Fruit fly (Drosophila melanogaster) whole organism, adult: ENCODE measurements around the gene cav.

Source experiments
- CG12768 ChIP-seq: fragments of 200-800 bp; sonication (Bioruptor generic); optimal IDR thresholded peaks from 2 replicates; lab custom pipeline; 2017; ENCODE audit warnings: missing biosample characterization, missing genetic modification characterization, mild to moderate bottlenecking, moderate library complexity, missing genetic modification reagents
- CG7045 ChIP-seq: fragments of 200-800 bp; sonication (Bioruptor generic); optimal IDR thresholded peaks from 2 replicates; lab custom pipeline; 2017; ENCODE audit warnings: missing biosample characterization, mild to moderate bottlenecking, missing genetic modification characterization
- Clk ChIP-seq: fragments of 200-800 bp; sonication (Bioruptor generic); optimal IDR thresholded peaks from 2 replicates; lab custom pipeline; 2017; ENCODE audit warnings: missing biosample characterization, missing genetic modification characterization
- Hr96 ChIP-seq: fragments of 200-800 bp; sonication (Bioruptor generic); optimal IDR thresholded peaks from 2 replicates; lab custom pipeline; 2016; ENCODE audit warnings: missing biosample characterization, missing genetic modification characterization
- Mnt ChIP-seq: fragments of 200-800 bp; sonication (Bioruptor generic); optimal IDR thresholded peaks from 2 replicates; lab custom pipeline; 2016; ENCODE audit warnings: missing biosample characterization, mild to moderate bottlenecking, missing genetic modification characterization
- bab1 ChIP-seq: fragments of 200-800 bp; sonication (Bioruptor generic); optimal IDR thresholded peaks from 3 replicates; lab custom pipeline; 2019; ENCODE audit warnings: missing biosample characterization, mild to moderate bottlenecking, missing genetic modification characterization, moderate library complexity
- cic ChIP-seq: fragments of 200-800 bp; sonication (Bioruptor generic); optimal IDR thresholded peaks from 2 replicates; lab custom pipeline; 2017; ENCODE audit warnings: missing biosample characterization, mild to moderate bottlenecking, missing genetic modification characterization, moderate library complexity
- cnc ChIP-seq, 2 experiments: fragments of >200 bp; optimal IDR thresholded peaks; 2 replicates each; lab custom pipeline; 2017
- kay ChIP-seq: fragments of 200-800 bp; sonication (Bioruptor generic); peaks from one replicate; lab custom pipeline; 2016; ENCODE audit warnings: missing biosample characterization, missing genetic modification characterization, borderline replicate concordance
- ovo ChIP-seq: fragments of 200-800 bp; sonication (Bioruptor generic); optimal IDR thresholded peaks from 2 replicates; lab custom pipeline; 2016; ENCODE audit warnings: missing biosample characterization, missing genetic modification characterization
- pad ChIP-seq: fragments of 200-800 bp; sonication (Bioruptor generic); optimal IDR thresholded peaks from 3 replicates; lab custom pipeline; 2017; ENCODE audit warnings: missing biosample characterization, missing genetic modification characterization, mild to moderate bottlenecking, moderate library complexity, missing genetic modification reagents
- tj ChIP-seq: fragments of 200-800 bp; sonication (Bioruptor generic); optimal IDR thresholded peaks from 3 replicates; lab custom pipeline; 2017; ENCODE audit warnings: missing biosample characterization, mild to moderate bottlenecking, missing genetic modification characterization, moderate library complexity
- toe ChIP-seq: fragments of 200-800 bp; sonication (Bioruptor generic); optimal IDR thresholded peaks from 2 replicates; lab custom pipeline; 2016; ENCODE audit warnings: missing biosample characterization, missing genetic modification characterization

Gene cav

dm6 chr3R:24272775-24273290 is 51.9 kb downstream of the cav start, which contains the start of gene Orct2:
Orct2 (plus strand) TSS chr3R:24273029.
- peak; percentile 50 for TF ChIP-seq CG12768
- peak; percentile 82 for TF ChIP-seq Mnt
- peak; percentile 17 for TF ChIP-seq pad
- no peak for TF ChIP-seq bab1 (GFP tag; lab: Kevin White, UChicago)
- peak; percentile 50 for TF ChIP-seq tj (GFP tag; lab: Kevin White, UChicago)
- TF ChIP-seq cic (GFP tag; lab: Kevin White, UChicago) = peak; percentile 31
- no peak for TF ChIP-seq Hr96 (GFP tag; lab: Kevin White, UChicago)
- TF ChIP-seq Clk (GFP tag; lab: Kevin White, UChicago) = no peak
- TF ChIP-seq cnc (optimal IDR thresholded peaks at IDR 0.05; lab: Kevin White, UChicago) = no peak
- TF ChIP-seq CG7045 (GFP tag; lab: Kevin White, UChicago) = peak; percentile 35
- TF ChIP-seq toe = peak; percentile 16
- no peak for TF ChIP-seq ovo (GFP tag; lab: Kevin White, UChicago)
- TF ChIP-seq kay (GFP tag; lab: Kevin White, UChicago) = no peak
